Fruit fly (Drosophila melanogaster): Measurements from ENCODE around the gene CG9399.
A peak's percentile ranks its signal among the peaks of the same experiment; 100 is the strongest.

CG9399 gene

DNA sequence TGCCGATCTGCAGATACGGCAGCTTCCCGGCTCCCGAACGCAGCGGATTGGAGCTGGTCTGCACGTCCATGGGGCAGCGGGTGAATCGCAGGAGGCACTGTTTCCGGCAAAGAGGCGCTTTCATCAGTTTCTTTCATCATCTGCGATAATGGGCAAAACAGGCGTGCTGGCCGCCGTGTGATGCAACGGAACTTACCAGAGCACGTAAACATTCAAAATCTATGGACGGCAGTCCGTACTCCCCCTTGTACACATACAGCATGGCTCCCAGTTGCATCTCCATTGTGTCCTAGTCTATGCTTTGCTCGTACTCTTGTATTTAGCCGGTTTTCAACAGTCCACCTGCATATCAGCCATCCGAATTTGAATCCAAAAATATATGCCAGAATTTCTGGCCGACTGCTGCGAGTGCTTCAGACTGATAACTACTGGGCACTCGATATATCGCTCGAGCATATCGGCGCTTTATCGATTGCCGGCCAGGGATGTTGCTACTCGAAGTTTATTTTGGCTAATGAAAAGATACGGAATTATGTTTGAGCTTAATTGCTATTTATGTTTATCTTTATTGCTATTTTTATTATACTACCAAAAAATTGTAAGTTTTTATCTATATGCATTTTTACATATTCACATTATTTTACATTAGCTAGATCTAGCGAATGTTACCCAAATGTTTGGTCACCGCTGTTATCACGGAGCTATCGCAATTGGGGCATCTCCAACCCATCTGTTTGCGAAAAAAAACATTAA, 10.6 kb downstream of the CG9399 start, which contains the start of the genes CG9393 and Vps45:
CG9393 (minus strand) TSS at position 434 of the 753 bp plus-strand sequence.
Vps45 (plus strand) TSS at position 685 of the 753 bp plus-strand sequence.
- TF ChIP-seq CG34367 (tag; optimal IDR thresholded peaks at IDR 0.05) (no peak), CG4496 (GFP tag; IDR thresholded peaks at IDR 0.05) (0 out of 3 replicates have a peak, but pooled peaks have one; percentile 42), D1 (tag; optimal IDR thresholded peaks at IDR 0.05) (no peak), rn (GFP tag; IDR thresholded peaks at IDR 0.05) (no peak), CG10348 (GFP tag; IDR thresholded peaks at IDR 0.05) (no peak), CG32121 (GFP tag; IDR thresholded peaks at IDR 0.05) (peak; percentile 32; the same call in 1 of the 2 replicates), CG13204 (GFP tag; optimal IDR thresholded peaks at IDR 0.05) (no peak), Pif1A (GFP tag; optimal IDR thresholded peaks at IDR 0.05) (no peak), CG12605 (GFP tag; IDR thresholded peaks at IDR 0.05) (no peak), gl (tag; optimal IDR thresholded peaks at IDR 0.05) (no peak), CG14655 (GFP tag; optimal IDR thresholded peaks at IDR 0.05) (no peak), Snoo (tag; optimal IDR thresholded peaks at IDR 0.05) (no peak), Ets98B (GFP tag; IDR thresholded peaks at IDR 0.05) (no peak), CG15710 (tag; optimal IDR thresholded peaks at IDR 0.05) (peak; percentile 38), Pif1B (GFP tag; optimal IDR thresholded peaks at IDR 0.05) (no peak), CG9948 (tag; optimal IDR thresholded peaks at IDR 0.05) (peak; percentile 26), CG8301 (tag; optimal IDR thresholded peaks at IDR 0.05) (no peak), CG17806 (tag; optimal IDR thresholded peaks at IDR 0.05) (peak; percentile 31), EcR (GFP tag; optimal IDR thresholded peaks at IDR 0.05) (no peak), CG8159 (tag; optimal IDR thresholded peaks at IDR 0.05) (no peak), fd96Ca (GFP tag; IDR thresholded peaks at IDR 0.05) (no peak)

DNA sequence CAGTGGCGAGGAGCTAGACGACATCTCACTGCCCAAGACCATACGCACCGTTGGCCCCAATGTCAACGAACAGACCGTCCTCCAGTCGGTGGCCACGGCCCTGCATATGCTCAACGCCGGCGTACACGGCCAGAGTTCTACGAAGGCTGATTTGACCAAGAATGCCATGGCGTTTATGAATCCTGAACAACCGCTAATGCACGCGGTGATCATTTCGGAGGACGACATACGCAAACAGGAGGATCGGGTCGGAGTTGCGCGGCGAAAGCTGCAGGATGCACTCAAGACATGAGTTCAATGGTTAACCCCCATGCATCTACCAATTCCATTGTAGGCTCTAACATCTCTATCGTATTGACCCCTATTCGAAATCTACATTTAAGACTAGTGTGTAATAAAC, 12.9 kb downstream of the CG9399 start:
- TF ChIP-seq CG8301 (tag; optimal IDR thresholded peaks at IDR 0.05) = no peak
- no peak for TF ChIP-seq fd96Ca (GFP tag; IDR thresholded peaks at IDR 0.05)
- TF ChIP-seq CG34367 (tag; optimal IDR thresholded peaks at IDR 0.05) = no peak

DNA sequence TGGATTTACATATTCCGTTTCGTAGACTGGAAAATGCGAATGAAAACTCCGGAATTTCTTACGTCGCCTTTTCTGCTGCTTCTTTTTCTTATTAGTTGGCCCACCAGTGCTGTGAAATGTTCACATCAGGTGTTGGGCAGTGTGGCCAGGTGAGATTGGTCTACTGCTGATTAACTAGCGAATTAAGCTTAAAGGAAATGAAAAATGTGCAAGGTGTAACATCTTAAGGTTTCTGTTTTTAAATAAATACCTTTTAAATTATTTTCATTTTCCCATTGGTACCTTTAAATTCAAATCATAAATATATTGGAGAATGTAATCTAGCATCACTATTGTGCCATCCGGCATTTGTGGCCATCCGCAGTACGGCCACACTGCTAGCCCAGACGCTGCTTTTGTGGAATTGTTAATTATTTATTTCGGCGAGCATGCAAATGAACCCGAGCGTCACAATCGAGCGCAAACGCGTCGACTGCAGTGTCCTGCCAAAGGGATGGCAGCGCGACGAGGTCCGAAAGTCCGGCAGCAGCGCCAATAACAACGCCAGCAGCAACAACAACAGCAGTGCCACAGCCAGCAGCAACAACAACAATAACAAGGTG, 14.5 kb downstream of the CG9399 start, which contains the start of the genes AP-1mu and MBD-like:
AP-1mu (minus strand) TSS at position 113 of the 602 bp plus-strand sequence.
MBD-like (plus strand) TSS at position 348 of the 602 bp plus-strand sequence.
- TF ChIP-seq CG13204 (GFP tag; optimal IDR thresholded peaks at IDR 0.05) = no peak
- TF ChIP-seq gl (tag; optimal IDR thresholded peaks at IDR 0.05) = no peak
- TF ChIP-seq D1 (tag; optimal IDR thresholded peaks at IDR 0.05) = no peak
- TF ChIP-seq CG17806 (tag; optimal IDR thresholded peaks at IDR 0.05) = peak; percentile 15
- peak; percentile 20 for TF ChIP-seq CG9948 (tag; optimal IDR thresholded peaks at IDR 0.05)
- peak; percentile 31 for TF ChIP-seq Snoo (tag; optimal IDR thresholded peaks at IDR 0.05)
- peak; percentile 55; the same call in 2 of the 3 replicates for TF ChIP-seq CG4496 (GFP tag; IDR thresholded peaks at IDR 0.05)
- TF ChIP-seq CG10348 (GFP tag; IDR thresholded peaks at IDR 0.05) = no peak
- TF ChIP-seq fd96Ca (GFP tag; IDR thresholded peaks at IDR 0.05) = peak; percentile 42; the same call in 1 of the 3 replicates
- no peak for TF ChIP-seq CG34367 (tag; optimal IDR thresholded peaks at IDR 0.05)
- TF ChIP-seq Pif1A (GFP tag; optimal IDR thresholded peaks at IDR 0.05) = no peak
- peak; percentile 65 for TF ChIP-seq CG15710 (tag; optimal IDR thresholded peaks at IDR 0.05)
- no peak for TF ChIP-seq CG14655 (GFP tag; optimal IDR thresholded peaks at IDR 0.05)
- peak; percentile 48; the same call in 1 of the 2 replicates for TF ChIP-seq CG32121 (GFP tag; IDR thresholded peaks at IDR 0.05)
- no peak for TF ChIP-seq EcR (GFP tag; optimal IDR thresholded peaks at IDR 0.05)
- peak; percentile 20; the same call in 1 of the 2 replicates for TF ChIP-seq rn (GFP tag; IDR thresholded peaks at IDR 0.05)
- no peak for TF ChIP-seq CG12605 (GFP tag; IDR thresholded peaks at IDR 0.05)
- TF ChIP-seq CG8159 (tag; optimal IDR thresholded peaks at IDR 0.05) = peak; percentile 53
- no peak for TF ChIP-seq Ets98B (GFP tag; IDR thresholded peaks at IDR 0.05)
- no peak for TF ChIP-seq Pif1B (GFP tag; optimal IDR thresholded peaks at IDR 0.05)
- no peak for TF ChIP-seq CG8301 (tag; optimal IDR thresholded peaks at IDR 0.05)

DNA sequence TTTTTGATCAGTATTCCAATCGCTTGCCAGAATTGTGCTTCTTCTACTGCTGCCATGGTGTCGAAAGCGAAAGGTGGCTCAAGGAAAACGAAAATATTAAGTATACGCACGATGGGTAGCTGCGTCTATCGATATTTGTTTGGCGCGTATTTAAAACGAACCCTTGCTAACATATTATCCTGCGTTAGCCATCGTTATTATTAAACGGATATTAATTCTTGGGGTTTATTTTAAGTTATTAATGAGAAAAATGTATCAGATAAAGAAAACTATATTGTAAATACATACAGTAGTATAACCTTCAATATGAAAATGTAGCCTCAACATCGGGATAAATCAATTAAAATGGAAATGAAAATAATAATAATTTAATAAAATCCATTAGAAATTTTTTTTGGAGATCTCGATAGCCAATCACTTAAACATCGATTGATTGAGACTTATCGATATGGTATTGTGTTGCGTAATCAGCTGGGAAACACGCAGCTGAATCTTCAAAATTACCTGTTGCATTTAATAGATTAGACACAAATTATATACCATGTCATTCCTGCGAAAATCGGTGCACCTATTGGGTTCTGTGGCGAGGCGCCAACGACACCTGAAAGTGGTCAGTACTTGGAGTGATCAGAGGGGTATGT, 18.6 kb downstream of the CG9399 start, which contains the start of the genes CG9386 and BckdhA:
CG9386 (minus strand) TSS at position 75 of the 641 bp plus-strand sequence.
BckdhA (plus strand) TSS at position 452 of the 641 bp plus-strand sequence.
- TF ChIP-seq fd96Ca (GFP tag; IDR thresholded peaks at IDR 0.05) = no peak
- peak; percentile 16 for TF ChIP-seq CG8159 (tag; optimal IDR thresholded peaks at IDR 0.05)
- peak; percentile 23 for TF ChIP-seq Snoo (tag; optimal IDR thresholded peaks at IDR 0.05)
- peak; percentile 39; the same call in 1 of the 3 replicates for TF ChIP-seq CG4496 (GFP tag; IDR thresholded peaks at IDR 0.05)
- no peak for TF ChIP-seq CG9948 (tag; optimal IDR thresholded peaks at IDR 0.05)
- TF ChIP-seq CG32121 (GFP tag; IDR thresholded peaks at IDR 0.05) = 0 out of 2 replicates have a peak, but pooled peaks have one; percentile 10

DNA sequence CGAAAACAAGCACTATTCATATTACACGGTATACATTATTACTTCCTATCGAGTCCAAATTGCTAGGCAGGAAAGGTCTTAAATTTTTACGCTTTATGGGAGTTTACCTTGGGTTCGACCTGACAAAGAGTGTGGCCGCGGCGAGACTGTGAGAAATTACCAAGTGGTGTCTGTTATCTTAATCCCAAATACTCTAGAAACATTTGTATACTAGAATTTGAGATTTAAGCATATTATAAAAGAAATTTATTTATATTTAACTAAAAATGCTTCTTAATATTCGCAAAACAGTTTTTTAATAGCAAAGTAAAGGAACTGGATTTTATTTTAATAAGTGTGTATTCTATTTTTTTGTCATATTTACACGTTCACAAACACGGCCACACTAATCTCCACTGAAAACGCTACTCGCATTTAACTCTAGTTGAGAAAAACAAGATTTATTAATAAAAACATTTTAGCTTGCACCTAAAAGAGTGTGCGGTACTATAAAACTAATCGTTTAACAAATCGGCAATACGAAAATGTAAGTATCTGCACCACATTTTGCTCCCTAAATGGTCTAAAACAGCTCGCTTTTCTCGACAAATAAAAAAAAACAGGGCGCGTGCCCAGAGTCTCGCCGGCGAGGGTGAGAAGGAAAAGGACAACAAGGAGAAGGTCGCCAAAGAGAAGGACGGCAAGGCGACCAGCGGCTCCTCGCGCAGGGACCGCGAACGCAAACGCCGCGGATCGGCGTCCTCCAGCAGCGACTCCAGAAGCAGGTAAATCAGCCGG, 22.2 kb downstream of the CG9399 start, which contains the start of the genes mura and RnpS1:
mura (minus strand) TSS at position 148 of the 777 bp plus-strand sequence.
RnpS1 (plus strand) TSS at position 376 of the 777 bp plus-strand sequence.
- no peak for TF ChIP-seq CG17806 (tag; optimal IDR thresholded peaks at IDR 0.05)
- no peak for TF ChIP-seq D1 (tag; optimal IDR thresholded peaks at IDR 0.05)
- TF ChIP-seq CG32121 (GFP tag; IDR thresholded peaks at IDR 0.05) = no peak
- TF ChIP-seq CG34367 (tag; optimal IDR thresholded peaks at IDR 0.05) = no peak
- TF ChIP-seq CG13204 (GFP tag; optimal IDR thresholded peaks at IDR 0.05) = no peak
- no peak for TF ChIP-seq CG8159 (tag; optimal IDR thresholded peaks at IDR 0.05)
- no peak for TF ChIP-seq fd96Ca (GFP tag; IDR thresholded peaks at IDR 0.05)

All from whole organism, pupa.